Worm (Caenorhabditis elegans): Measurements from ENCODE around the gene acbp-6.

DNA sequence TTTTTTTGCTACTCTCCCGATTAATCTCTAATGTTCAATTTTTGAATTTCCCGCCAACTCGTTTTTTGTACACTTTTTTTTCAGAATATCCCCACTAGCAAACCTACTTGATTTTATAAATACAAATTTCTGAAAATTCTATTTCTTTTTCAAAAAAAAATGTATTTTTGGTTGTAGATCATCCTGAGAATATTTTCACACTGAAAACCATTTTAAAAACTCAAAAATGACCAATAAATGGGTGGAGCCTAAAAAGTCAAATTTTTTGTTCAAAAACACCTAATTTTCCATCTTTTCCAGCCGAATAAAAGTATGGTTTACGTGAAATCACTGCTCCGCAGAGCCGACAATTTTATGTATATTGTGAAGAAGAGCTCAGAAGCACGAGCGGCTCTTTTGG lies 15.2 kb upstream of the acbp-6 start, which contains the start of gene Y17G7B.3:
- TF ChIP-seq cebp-2 (GFP tag; IDR thresholded peaks at IDR 0.05) (no peak), ceh-91 (GFP tag; IDR thresholded peaks at IDR 0.05) (no peak), D2030.7 (GFP tag; IDR thresholded peaks at IDR 0.05) (no peak), lag-1 (GFP tag; IDR thresholded peaks at IDR 0.05) (no peak), K11D2.4 (GFP tag; IDR thresholded peaks at IDR 0.05) (no peak), unc-130 (GFP tag; optimal IDR thresholded peaks at IDR 0.05) (no peak), cebp-1 (GFP tag; IDR thresholded peaks at IDR 0.05) (no peak), cebp-1 (tag; optimal IDR thresholded peaks at IDR 0.05) (no peak), pha-4 (tag; optimal IDR thresholded peaks at IDR 0.05) (no peak)
